Worm (Caenorhabditis elegans) whole organism, L2 larva: ENCODE measurements around the gene imp-2.

ENCODE experiments used
- C34F6.9 ChIP-seq: fragments of 150-350 bp; optimal IDR thresholded peaks from 2 replicates; lab custom pipeline; 2014; ENCODE audit warnings: missing biosample characterization, missing genetic modification characterization
- R02D3.7 ChIP-seq: fragments of 150-350 bp; optimal IDR thresholded peaks from 2 replicates; lab custom pipeline; 2014; ENCODE audit warnings: missing biosample characterization, missing genetic modification characterization
- egl-27 ChIP-seq: sonication (generic microtip); optimal IDR thresholded peaks from 3 replicates; lab custom pipeline; 2017; ENCODE audit warnings: missing biosample characterization, missing genetic modification reagents, missing genetic modification characterization
- elt-3 ChIP-seq: sonication (generic microtip); optimal IDR thresholded peaks from 2 replicates; lab custom pipeline; 2017; ENCODE audit warnings: missing biosample characterization, missing genetic modification characterization
- lin-39 ChIP-seq: fragments of 150-350 bp; optimal IDR thresholded peaks from 2 replicates; lab custom pipeline; 2014; ENCODE audit warnings: missing biosample characterization, missing genetic modification reagents, missing genetic modification characterization
- nhr-12 ChIP-seq: fragments of 150-350 bp; optimal IDR thresholded peaks from 2 replicates; lab custom pipeline; 2014; ENCODE audit warnings: missing biosample characterization, missing genetic modification characterization
- nhr-25 ChIP-seq: fragments of 150-350 bp; sonication (generic microtip); optimal IDR thresholded peaks from 3 replicates; lab custom pipeline; 2014; ENCODE audit warnings: missing biosample characterization, missing genetic modification characterization
- skn-1 ChIP-seq: sonication (generic microtip); optimal IDR thresholded peaks from 2 replicates; lab custom pipeline; 2017; ENCODE audit warnings: missing biosample characterization, missing genetic modification characterization
- sma-9 ChIP-seq, 2 experiments: fragments of 150-350 bp in 1 of 2; sonication (generic microtip) in 1 of 2; optimal IDR thresholded peaks; 2 replicates each; lab custom pipeline; 2014 to 2016; ENCODE audit warnings: missing genetic modification characterization in 2 of 2, mild to moderate bottlenecking in 1 of 2, missing biosample characterization in 1 of 2, missing compliant biosample characterization in 1 of 2, missing genetic modification reagents in 1 of 2, moderate library complexity in 1 of 2
- snpc-4 ChIP-seq: fragments of 150-350 bp; optimal IDR thresholded peaks from 2 replicates; lab custom pipeline; 2014; ENCODE audit warnings: missing biosample characterization, missing genetic modification characterization
- unc-55 ChIP-seq: fragments of 150-350 bp; sonication (generic microtip); optimal IDR thresholded peaks from 3 replicates; lab custom pipeline; 2014; ENCODE audit warnings: missing biosample characterization, missing genetic modification reagents, missing genetic modification characterization
- unc-62 ChIP-seq: fragments of 150-350 bp; optimal IDR thresholded peaks from 2 replicates; lab custom pipeline; 2014; ENCODE audit warnings: missing biosample characterization, missing genetic modification reagents, missing genetic modification characterization
- ztf-11 ChIP-seq: sonication (generic microtip); optimal IDR thresholded peaks from 2 replicates; lab custom pipeline; 2017; ENCODE audit warnings: missing biosample characterization, missing genetic modification characterization

DNA sequence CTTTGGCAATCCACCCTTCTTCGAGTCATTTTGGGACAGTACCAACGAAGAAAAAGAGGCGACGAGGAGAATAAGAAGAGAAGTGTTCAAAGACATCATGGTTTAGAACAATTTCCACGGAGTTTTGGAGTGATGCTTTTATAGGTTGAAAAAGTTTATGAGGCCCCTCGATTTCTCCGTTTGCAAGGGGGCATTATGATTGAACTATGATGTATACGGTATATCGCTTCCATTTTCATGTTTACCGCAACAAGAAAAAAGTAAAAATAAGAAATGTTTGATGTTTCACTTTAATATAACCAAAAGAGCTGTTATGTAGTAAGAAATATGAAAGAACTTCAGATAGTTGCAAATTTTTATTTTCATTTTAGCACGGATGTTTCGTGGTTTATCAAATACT lies 17.3 kb downstream of the imp-2 start, which contains the start of gene srlf-18:
- TF ChIP-seq nhr-12 (tag; lab: Kevin White, UChicago) (no peak), nhr-25 (tag; lab: Kevin White, UChicago) (no peak), ztf-11 (no peak), unc-55 (GFP tag; lab: Kevin White, UChicago) (no peak), lin-39 (no peak), R02D3.7 (tag; lab: Kevin White, UChicago) (no peak), snpc-4 (tag; lab: Kevin White, UChicago) (no peak), elt-3 (tag; lab: Kevin White, UChicago) (no peak), C34F6.9 (tag; lab: Kevin White, UChicago) (no peak), sma-9 (GFP tag; optimal IDR thresholded peaks at IDR 0.05; lab: Kevin White, UChicago) (no peak), sma-9 (tag; optimal IDR thresholded peaks at IDR 0.05; lab: Kevin White, UChicago) (no peak), unc-62 (GFP tag; lab: Kevin White, UChicago) (no peak), skn-1 (tag; lab: Kevin White, UChicago) (no peak), egl-27 (no peak)
